Fruit fly (Drosophila melanogaster) whole organism, embryonic: ENCODE data around the gene Inx3.
A peak's percentile ranks its signal among the peaks of the same experiment; 100 is the strongest.

Experiments used
- CG10274 ChIP-seq: fragments of 200-800 bp; sonication (Bioruptor generic); optimal IDR thresholded peaks from 3 replicates; lab custom pipeline; 2017; ENCODE audit warnings: missing biosample characterization, mild to moderate bottlenecking, missing genetic modification characterization
- CG11247 ChIP-seq: fragments of 200-800 bp; sonication (Bioruptor generic); IDR thresholded peaks from 2 replicates; pipeline ENCODE4 v1.3.6; 2022; ENCODE audit warnings: missing biosample characterization, missing genetic modification characterization
- CG11504 ChIP-seq: fragments of 200-800 bp; sonication (Bioruptor generic); optimal IDR thresholded peaks from 3 replicates; lab custom pipeline; 2019; ENCODE audit warnings: missing biosample characterization, mild to moderate bottlenecking, missing genetic modification characterization, moderate library complexity
- CG13424 ChIP-seq: fragments of 200-800 bp; sonication (Bioruptor generic); optimal IDR thresholded peaks from 2 replicates; lab custom pipeline; 2019; ENCODE audit warnings: missing biosample characterization, mild to moderate bottlenecking, missing genetic modification characterization, moderate library complexity
- CG14710 ChIP-seq: fragments of 200-800 bp; sonication (Bioruptor generic); optimal IDR thresholded peaks from 3 replicates; lab custom pipeline; 2019; ENCODE audit warnings: missing biosample characterization, mild to moderate bottlenecking, missing genetic modification characterization, moderate library complexity
- CG17359 ChIP-seq: fragments of 200-800 bp; sonication (Bioruptor generic); optimal IDR thresholded peaks from 3 replicates; lab custom pipeline; 2018; ENCODE audit warnings: missing biosample characterization, mild to moderate bottlenecking, missing genetic modification characterization, moderate library complexity
- CG17385 ChIP-seq: fragments of 200-800 bp; sonication (Bioruptor generic); optimal IDR thresholded peaks from 3 replicates; lab custom pipeline; 2018; ENCODE audit warnings: missing biosample characterization, mild to moderate bottlenecking, missing genetic modification characterization
- CG17802 ChIP-seq: fragments of 200-800 bp; sonication (Bioruptor generic); optimal IDR thresholded peaks from 2 replicates; lab custom pipeline; 2018; ENCODE audit warnings: missing biosample characterization, mild to moderate bottlenecking, missing genetic modification characterization, moderate library complexity
- CG2202 ChIP-seq: fragments of 200-800 bp; sonication (Bioruptor generic); optimal IDR thresholded peaks from 2 replicates; lab custom pipeline; 2018; ENCODE audit warnings: missing biosample characterization, mild to moderate bottlenecking, missing genetic modification characterization
- CG2712 ChIP-seq: fragments of 200-800 bp; optimal IDR thresholded peaks from 3 replicates; lab custom pipeline; 2019; ENCODE audit warnings: missing biosample characterization, mild to moderate bottlenecking, missing genetic modification characterization, moderate library complexity
- CG3163 ChIP-seq: fragments of 200-800 bp; sonication (Bioruptor generic); optimal IDR thresholded peaks from 3 replicates; lab custom pipeline; 2016; ENCODE audit warnings: missing biosample characterization, missing genetic modification characterization
- CG3407 ChIP-seq: fragments of 200-800 bp; sonication (Bioruptor generic); optimal IDR thresholded peaks from 2 replicates; lab custom pipeline; 2018; ENCODE audit warnings: missing biosample characterization, mild to moderate bottlenecking, missing genetic modification characterization
- CG43689 ChIP-seq: fragments of 200-800 bp; sonication (Bioruptor generic); IDR thresholded peaks from 2 replicates; pipeline ENCODE4 v1.3.6; 2022; ENCODE audit warnings: missing biosample characterization, missing genetic modification characterization
- CG7357 ChIP-seq: fragments of 200-800 bp; sonication (Bioruptor generic); IDR thresholded peaks from 3 replicates; pipeline ENCODE4 v1.3.6; 2022; ENCODE audit warnings: missing biosample characterization, missing genetic modification characterization
- Camta ChIP-seq: fragments of 200-800 bp; sonication (Bioruptor generic); optimal IDR thresholded peaks from 2 replicates; lab custom pipeline; 2016; ENCODE audit warnings: missing biosample characterization, missing genetic modification characterization
- D19B ChIP-seq: fragments of 200-800 bp; sonication (Bioruptor generic); optimal IDR thresholded peaks from 2 replicates; lab custom pipeline; 2017; ENCODE audit warnings: missing biosample characterization, mild to moderate bottlenecking, missing genetic modification characterization
- Dp ChIP-seq: fragments of 200-800 bp; sonication (Bioruptor generic); optimal IDR thresholded peaks from 2 replicates; lab custom pipeline; 2018; ENCODE audit warnings: missing biosample characterization, mild to moderate bottlenecking, missing genetic modification characterization, moderate library complexity
- Eip74EF ChIP-seq, 2 experiments: fragments of 200-800 bp in 1 of 2; fragments of >200 bp in 1 of 2; sonication (Bioruptor generic) in 1 of 2; optimal IDR thresholded peaks; 2 replicates each; lab custom pipeline; 2017 to 2019; ENCODE audit warnings: missing biosample characterization in 2 of 2, missing genetic modification characterization in 2 of 2, mild to moderate bottlenecking in 1 of 2, moderate library complexity in 1 of 2
- MBD-R2 ChIP-seq: fragments of 200-800 bp; sonication (Bioruptor generic); IDR thresholded peaks from 2 replicates; pipeline ENCODE4 v1.3.6; 2022; ENCODE audit warnings: missing biosample characterization, missing genetic modification characterization
- Mes4 ChIP-seq: fragments of 200-800 bp; sonication (Bioruptor generic); optimal IDR thresholded peaks from 2 replicates; lab custom pipeline; 2016; ENCODE audit warnings: missing biosample characterization, missing genetic modification characterization
- Nf-YC ChIP-seq: fragments of 200-800 bp; optimal IDR thresholded peaks from 3 replicates; lab custom pipeline; 2019; ENCODE audit warnings: missing biosample characterization, mild to moderate bottlenecking, missing genetic modification characterization, moderate library complexity
- Poxn ChIP-seq: fragments of 200-800 bp; sonication (Bioruptor generic); IDR thresholded peaks from 2 replicates; pipeline ENCODE4 v1.3.6; 2022; ENCODE audit warnings: missing biosample characterization, missing genetic modification characterization
- Side ChIP-seq: fragments of 200-800 bp; sonication (Bioruptor generic); optimal IDR thresholded peaks from 2 replicates; lab custom pipeline; 2016; ENCODE audit warnings: missing biosample characterization, missing genetic modification characterization
- TFAM ChIP-seq: fragments of 200-800 bp; sonication (Bioruptor generic); optimal IDR thresholded peaks from 2 replicates; lab custom pipeline; 2017; ENCODE audit warnings: missing biosample characterization, missing genetic modification characterization, inconsistent platforms
- al ChIP-seq: fragments of 200-800 bp; sonication (Bioruptor generic); IDR thresholded peaks from 2 replicates; pipeline ENCODE4 v1.3.6; 2022; ENCODE audit warnings: missing biosample characterization, missing genetic modification characterization
- amos ChIP-seq: fragments of 200-800 bp; sonication (Bioruptor generic); IDR thresholded peaks from 2 replicates; pipeline ENCODE4 v1.3.6; 2022; ENCODE audit warnings: missing biosample characterization, missing genetic modification characterization; ENCODE audit not compliant: partially characterized antibody
- ase ChIP-seq: fragments of 200-800 bp; sonication (Bioruptor generic); IDR thresholded peaks from 3 replicates; pipeline ENCODE4 v1.3.6; 2022; ENCODE audit warnings: missing biosample characterization, missing genetic modification characterization
- danr ChIP-seq: fragments of 200-800 bp; sonication (Bioruptor generic); IDR thresholded peaks from 2 replicates; pipeline ENCODE4 v1.3.6; 2022; ENCODE audit warnings: missing biosample characterization, missing genetic modification characterization
- ewg ChIP-seq: fragments of 200-800 bp; sonication (Bioruptor generic); optimal IDR thresholded peaks from 3 replicates; lab custom pipeline; 2017; ENCODE audit warnings: mild to moderate bottlenecking, missing biosample characterization, missing genetic modification reagents, missing genetic modification characterization
- fru ChIP-seq: fragments of >200 bp; optimal IDR thresholded peaks from 2 replicates; lab custom pipeline; 2017
- grau ChIP-seq: fragments of 200-800 bp; optimal IDR thresholded peaks from 3 replicates; lab custom pipeline; 2019; ENCODE audit warnings: missing biosample characterization, mild to moderate bottlenecking, missing genetic modification characterization, moderate library complexity
- grn ChIP-seq: fragments of 200-800 bp; sonication (Bioruptor generic); optimal IDR thresholded peaks from 3 replicates; lab custom pipeline; 2017; ENCODE audit warnings: missing biosample characterization, missing genetic modification characterization
- hbn ChIP-seq: fragments of 200-800 bp; sonication (Bioruptor generic); IDR thresholded peaks from 2 replicates; pipeline ENCODE4 v1.3.6; 2022; ENCODE audit warnings: missing biosample characterization, missing genetic modification characterization; ENCODE audit not compliant: partially characterized antibody
- rib ChIP-seq: fragments of 200-800 bp; sonication (Bioruptor generic); IDR thresholded peaks from 2 replicates; pipeline ENCODE4 v1.3.6; 2022; ENCODE audit warnings: missing biosample characterization, missing genetic modification characterization
- scrt ChIP-seq: fragments of 200-800 bp; sonication (Bioruptor generic); optimal IDR thresholded peaks from 2 replicates; lab custom pipeline; 2018; ENCODE audit warnings: missing biosample characterization, mild to moderate bottlenecking, missing genetic modification characterization, moderate library complexity
- sens ChIP-seq: fragments of 200-800 bp; sonication (Bioruptor generic); peaks from one replicate; lab custom pipeline; 2016; ENCODE audit warnings: missing biosample characterization, missing genetic modification characterization
- sna ChIP-seq: fragments of 200-800 bp; sonication (Bioruptor generic); IDR thresholded peaks from 2 replicates; pipeline ENCODE4 v1.3.6; 2022; ENCODE audit warnings: missing biosample characterization, missing genetic modification characterization; ENCODE audit not compliant: partially characterized antibody
- sug ChIP-seq: fragments of 200-800 bp; optimal IDR thresholded peaks from 2 replicates; lab custom pipeline; 2019; ENCODE audit warnings: missing biosample characterization, mild to moderate bottlenecking, missing genetic modification characterization, moderate library complexity
- tap ChIP-seq: fragments of 200-800 bp; optimal IDR thresholded peaks from 3 replicates; lab custom pipeline; 2019; ENCODE audit warnings: missing biosample characterization, mild to moderate bottlenecking, missing genetic modification characterization, moderate library complexity
- unc-4 ChIP-seq: fragments of 200-800 bp; sonication (Bioruptor generic); IDR thresholded peaks from 2 replicates; pipeline ENCODE4 v1.3.6; 2022; ENCODE audit warnings: missing biosample characterization, missing genetic modification characterization; ENCODE audit not compliant: partially characterized antibody

Gene Inx3

dm6 chr3R:28831626-28832267 is 27.6 kb downstream of the Inx3 start, which contains the start of gene WASp (continued):
- TF ChIP-seq CG14710 (tag; lab: Kevin White, UChicago) (peak; percentile 77), CG3407 (GFP tag; lab: Kevin White, UChicago) (peak; percentile 58), TFAM (GFP tag; lab: Kevin White, UChicago) (no peak), Nf-YC (tag; lab: Kevin White, UChicago) (no peak), MBD-R2 (GFP tag; lab: Robert Waterston, UW) (peak; percentile 77), CG17385 (GFP tag; lab: Kevin White, UChicago) (no peak), Camta (GFP tag; lab: Kevin White, UChicago) (peak; percentile 77), fru (lab: Kevin White, UChicago) (no peak), CG43689 (GFP tag; lab: Robert Waterston, UW) (no peak; the same call in 1 of the 2 replicates), ewg (peak; percentile 65), D19B (no peak), tap (no peak), sug (tag; lab: Kevin White, UChicago) (peak; percentile 89), Poxn (GFP tag; lab: Robert Waterston, UW) (no peak), CG7357 (GFP tag; lab: Robert Waterston, UW) (peak; percentile 44; the same call in 1 of the 3 replicates), al (GFP tag; lab: Robert Waterston, UW) (peak; percentile 30; the same call in 1 of the 2 replicates), CG13424 (tag; lab: Kevin White, UChicago) (peak; percentile 53), Dp (GFP tag; lab: Kevin White, UChicago) (peak; percentile 63), rib (GFP tag; lab: Robert Waterston, UW) (0 out of 2 replicates have a peak, but pooled peaks have one; percentile 24), CG10274 (GFP tag; lab: Kevin White, UChicago) (peak; percentile 15), sna (GFP tag; lab: Robert Waterston, UW) (no peak), Eip74EF (GFP tag; optimal IDR thresholded peaks at IDR 0.05; lab: Kevin White, UChicago) (peak in 1 of 2 experiments; percentile 86), CG17802 (peak; percentile 100), CG11504 (tag; lab: Kevin White, UChicago) (no peak), CG3163 (peak; percentile 70), amos (GFP tag; lab: Robert Waterston, UW) (peak; percentile 68), CG2202 (tag; lab: Kevin White, UChicago) (peak; percentile 41), unc-4 (GFP tag; lab: Robert Waterston, UW) (peak; percentile 63), grn (no peak), Side (peak; percentile 82), CG2712 (peak; percentile 71), CG11247 (GFP tag; lab: Robert Waterston, UW) (peak; percentile 67), ase (GFP tag; lab: Robert Waterston, UW) (peak; percentile 44; the same call in 1 of the 3 replicates), CG17359 (tag; lab: Kevin White, UChicago) (no peak), hbn (GFP tag; lab: Robert Waterston, UW) (no peak), grau (tag; lab: Kevin White, UChicago) (peak; percentile 69), Mes4 (GFP tag; lab: Kevin White, UChicago) (peak; percentile 78), sens (GFP tag; lab: Kevin White, UChicago) (peak; percentile 95), danr (GFP tag; lab: Robert Waterston, UW) (no peak), scrt (no peak)
